Fruit fly (Drosophila melanogaster): ENCODE results near the gene Atg4a.

dm6 chr2L:1064544-1064943 is 16.2 kb upstream of the Atg4a start:
- TF ChIP-seq CG7045 (GFP tag; optimal IDR thresholded peaks at IDR 0.05) = no peak
- TF ChIP-seq CG12768 (GFP tag; optimal IDR thresholded peaks at IDR 0.05) = no peak
- no peak for TF ChIP-seq CG7101 (tag; optimal IDR thresholded peaks at IDR 0.05)
- no peak for TF ChIP-seq Mnt (GFP tag; optimal IDR thresholded peaks at IDR 0.05)
- TF ChIP-seq ovo (GFP tag; optimal IDR thresholded peaks at IDR 0.05) = no peak
- no peak for TF ChIP-seq CG5204 (GFP tag; optimal IDR thresholded peaks at IDR 0.05)
- TF ChIP-seq Clk (GFP tag; optimal IDR thresholded peaks at IDR 0.05) = no peak
- TF ChIP-seq pad (GFP tag; optimal IDR thresholded peaks at IDR 0.05) = no peak
- TF ChIP-seq CG11617 (GFP tag; optimal IDR thresholded peaks at IDR 0.05) = no peak
- no peak for TF ChIP-seq kay (GFP tag; ENCODE audit: borderline replicate concordance)
